Fruit fly (Drosophila melanogaster) whole organism, wandering third instar larva: ENCODE data around the gene mRpL3.

Experiments used
- Abd-B ChIP-seq: fragments of >200 bp; optimal IDR thresholded peaks from 2 replicates; lab custom pipeline; 2017; ENCODE audit warnings: missing biosample characterization, missing genetic modification characterization
- Dif ChIP-seq: fragments of 200-275, 200-300 bp; sonication (Bioruptor generic); optimal IDR thresholded peaks from 2 replicates; lab custom pipeline; 2018; ENCODE audit warnings: missing biosample characterization, missing genetic modification characterization; ENCODE audit not compliant: partially characterized antibody
- Hr83 ChIP-seq: fragments of 200-300 bp; sonication (Bioruptor generic); optimal IDR thresholded peaks from 2 replicates; lab custom pipeline; 2016; ENCODE audit warnings: missing biosample characterization, mild to moderate bottlenecking, missing genetic modification characterization, moderate library complexity; ENCODE audit not compliant: poor library complexity, severe bottlenecking
- Myc ChIP-seq: fragments of >200 bp; optimal IDR thresholded peaks from 2 replicates; lab custom pipeline; 2017
- Rel ChIP-seq, 2 experiments: fragments of 200-800 bp; sonication (Bioruptor generic) in 1 of 2; optimal IDR thresholded peaks; 2 replicates in 1 of 2; 3 replicates in 1 of 2; lab custom pipeline; 2016 to 2019; ENCODE audit warnings: mild to moderate bottlenecking in 2 of 2, missing biosample characterization in 2 of 2, missing genetic modification characterization in 2 of 2, moderate library complexity in 1 of 2
- ey ChIP-seq: fragments of 200-800 bp; sonication (Bioruptor generic); optimal IDR thresholded peaks from 2 replicates; lab custom pipeline; 2016; ENCODE audit warnings: missing biosample characterization, missing genetic modification characterization
- psq ChIP-seq: fragments of 200-800 bp; sonication (Bioruptor generic); optimal IDR thresholded peaks from 3 replicates; lab custom pipeline; 2017; ENCODE audit warnings: missing biosample characterization, mild to moderate bottlenecking, missing genetic modification characterization, moderate library complexity
- tai ChIP-seq: sonication (Bioruptor generic); optimal IDR thresholded peaks from 2 replicates; lab custom pipeline; 2016; ENCODE audit warnings: missing biosample characterization, missing genetic modification characterization
- usp ChIP-seq: fragments of >200 bp; optimal IDR thresholded peaks from 2 replicates; lab custom pipeline; 2017; ENCODE audit warnings: missing biosample characterization, missing genetic modification characterization

- no peak for TF ChIP-seq ey
- TF ChIP-seq Rel (GFP tag; optimal IDR thresholded peaks at IDR 0.05; lab: Kevin White, UChicago) = no peak
- TF ChIP-seq Rel (tag; optimal IDR thresholded peaks at IDR 0.05; lab: Kevin White, UChicago) = no peak
- TF ChIP-seq Dif (GFP tag; lab: Kevin White, UChicago) = no peak
- no peak for TF ChIP-seq usp (GFP tag; lab: Kevin White, UChicago)
- TF ChIP-seq Hr83 (GFP tag; lab: Kevin White, UChicago) = no peak
- no peak for TF ChIP-seq Myc (lab: Kevin White, UChicago)
- TF ChIP-seq Abd-B (GFP tag; lab: Kevin White, UChicago) = no peak
- TF ChIP-seq tai (GFP tag; lab: Kevin White, UChicago) = no peak
- TF ChIP-seq psq (GFP tag; lab: Kevin White, UChicago) = no peak
These were observed 27.7 kb upstream of the mRpL3 start for dm6 chrX:15733192-15733892.
